Worm (Caenorhabditis elegans) whole organism, young adult: ENCODE results near the gene nlp-82.

Experiments
- ama-1 ChIP-seq, 3 experiments: fragments of 150-350 bp in 1 of 3; sonication (generic microtip) in 2 of 3; optimal IDR thresholded peaks; 2 replicates each; lab custom pipeline; 2014 to 2018; ENCODE audit warnings: missing biosample characterization in 2 of 3, missing genetic modification characterization in 2 of 3, missing genetic modification reagents in 2 of 3
- cebp-2 ChIP-seq: fragments of 200-800 bp; sonication (Bioruptor generic); IDR thresholded peaks from 2 replicates; pipeline ENCODE4 v1.3.6; 2022; ENCODE audit warnings: missing genetic modification characterization, missing compliant biosample characterization
- ceh-40 ChIP-seq: fragments of 200-800 bp; sonication (Bioruptor generic); IDR thresholded peaks from 2 replicates; pipeline ENCODE4 v1.3.6; 2022; ENCODE audit warnings: missing genetic modification characterization, missing compliant biosample characterization
- dox-1 ChIP-seq: fragments of 200-800 bp; sonication (Bioruptor generic); IDR thresholded peaks from 2 replicates; pipeline ENCODE4 v1.3.6; 2022; ENCODE audit warnings: missing genetic modification reagents, missing genetic modification characterization, missing compliant biosample characterization
- gei-17 ChIP-seq: fragments of 200-800 bp; sonication (Bioruptor generic); optimal IDR thresholded peaks from 2 replicates; lab custom pipeline; 2018; ENCODE audit warnings: mild to moderate bottlenecking, missing genetic modification characterization, missing compliant biosample characterization
- tbx-9 ChIP-seq: sonication (generic microtip); optimal IDR thresholded peaks from 2 replicates; lab custom pipeline; 2016; ENCODE audit warnings: borderline replicate concordance, missing genetic modification characterization, inconsistent platforms, missing compliant biosample characterization

ce11 chrII:9261931-9262562, 8.0 kb upstream of the nlp-82 start, which contains the start of gene aqp-2:
- no peak for TF ChIP-seq cebp-2 (GFP tag; lab: Robert Waterston, UW)
- no peak for TF ChIP-seq gei-17 (GFP tag; lab: Kevin White, UChicago)
- no peak for TF ChIP-seq ceh-40
- no peak for TF ChIP-seq tbx-9 (tag; lab: Kevin White, UChicago)
- no peak for TF ChIP-seq dox-1 (GFP tag; lab: Robert Waterston, UW)
- no peak for TF ChIP-seq ama-1 (optimal IDR thresholded peaks at IDR 0.05; lab: Kevin White, UChicago)
- no peak for TF ChIP-seq ama-1 (GFP tag; optimal IDR thresholded peaks at IDR 0.05; lab: Kevin White, UChicago)
